Worm (Caenorhabditis elegans): Measurements from ENCODE around the gene F58G11.4.

- TF ChIP-seq ref-1 (GFP tag; conservative IDR thresholded peaks at IDR 0.05): no peak
- TF ChIP-seq med-1 (GFP tag; optimal IDR thresholded peaks at IDR 0.05; ENCODE audit: insufficient read depth): no peak
Measured at ce11 chrV:13725574-13725973, 53.2 kb downstream of the F58G11.4 start, which contains the start of gene fbxa-181.

All from whole organism, midembryonic.